Fruit fly (Drosophila melanogaster): ENCODE data around the gene Leash.
A peak's percentile ranks its signal among the peaks of the same experiment; 100 is the strongest.

Leash gene

DNA sequence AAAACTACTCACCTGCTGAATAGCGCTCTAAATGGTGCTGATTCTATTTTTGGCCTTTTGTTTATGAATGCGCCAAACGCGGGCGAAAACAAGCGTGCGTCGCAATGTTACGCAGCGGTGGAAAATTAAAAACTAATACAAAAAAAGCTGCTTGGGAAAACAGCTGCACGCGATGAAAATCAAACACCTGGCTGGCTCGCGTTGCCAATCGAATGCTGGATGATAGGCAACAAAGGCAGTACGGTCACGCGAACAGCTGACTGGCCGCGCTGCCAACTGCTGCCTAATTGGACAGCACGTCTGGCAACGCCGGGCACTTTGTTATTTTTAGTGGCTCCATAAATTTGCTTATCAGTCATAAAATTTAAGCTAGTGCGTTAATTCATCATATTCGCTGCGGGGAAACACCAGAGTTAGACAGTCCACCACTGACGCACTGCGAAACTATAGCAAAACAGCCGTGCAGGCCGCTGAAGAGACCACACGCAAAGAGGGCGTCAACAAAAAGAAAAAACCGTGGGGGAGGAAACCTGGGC lies 16.8 kb upstream of the Leash start, which contains the start of the genes SelR and Tsp86D:
Gene SelR (minus strand): TSS at position 216 of the 536 bp plus-strand sequence.
Gene Tsp86D (plus strand): TSS at position 282 of the 536 bp plus-strand sequence.
- TF ChIP-seq ss (GFP tag; optimal IDR thresholded peaks at IDR 0.05) (peak in 1 of 2 experiments; percentile 14), Sox14 (GFP tag; optimal IDR thresholded peaks at IDR 0.05) (peak; percentile 58), esn (GFP tag; optimal IDR thresholded peaks at IDR 0.05) (peak; percentile 10), eg (GFP tag; IDR thresholded peaks at IDR 0.05) (0 out of 3 replicates have a peak, but pooled peaks have one; percentile 6), spab (GFP tag; optimal IDR thresholded peaks at IDR 0.05) (no peak), fkh (GFP tag; optimal IDR thresholded peaks at IDR 0.05) (peak; percentile 63), net (GFP tag; optimal IDR thresholded peaks at IDR 0.05) (peak; percentile 31), CG15336 (GFP tag; IDR thresholded peaks at IDR 0.05) (peak; percentile 9; the same call in 1 of the 2 replicates), CG6854 (GFP tag; optimal IDR thresholded peaks at IDR 0.05) (no peak)

DNA sequence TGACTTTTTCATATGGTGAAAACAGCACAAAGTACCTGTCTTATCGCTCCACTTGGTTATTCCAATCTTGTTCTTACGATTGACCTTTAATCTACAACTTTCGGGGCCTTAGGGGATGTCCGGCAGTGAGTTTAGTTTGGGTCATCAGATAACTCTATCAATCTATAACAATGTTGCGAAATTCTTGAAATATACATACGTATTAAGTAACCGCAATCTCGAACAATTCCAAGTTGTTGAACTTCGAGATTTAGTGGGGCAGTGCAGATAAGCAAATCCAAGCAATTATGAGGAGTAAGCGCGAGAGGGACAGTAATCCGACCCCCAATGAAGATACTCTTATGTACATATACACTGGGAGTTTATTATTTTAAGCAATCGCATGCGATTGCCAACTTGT lies 14.8 kb upstream of the Leash start:
- TF ChIP-seq svp (GFP tag): peak; percentile 93
- TF ChIP-seq dsx (GFP tag; optimal IDR thresholded peaks at IDR 0.05; ENCODE audit: poor library complexity, severe bottlenecking): peak; percentile 40
- TF ChIP-seq vri (GFP tag; optimal IDR thresholded peaks at IDR 0.05): peak; percentile 79
- TF ChIP-seq CG31627 (GFP tag; optimal IDR thresholded peaks at IDR 0.05): no peak

DNA sequence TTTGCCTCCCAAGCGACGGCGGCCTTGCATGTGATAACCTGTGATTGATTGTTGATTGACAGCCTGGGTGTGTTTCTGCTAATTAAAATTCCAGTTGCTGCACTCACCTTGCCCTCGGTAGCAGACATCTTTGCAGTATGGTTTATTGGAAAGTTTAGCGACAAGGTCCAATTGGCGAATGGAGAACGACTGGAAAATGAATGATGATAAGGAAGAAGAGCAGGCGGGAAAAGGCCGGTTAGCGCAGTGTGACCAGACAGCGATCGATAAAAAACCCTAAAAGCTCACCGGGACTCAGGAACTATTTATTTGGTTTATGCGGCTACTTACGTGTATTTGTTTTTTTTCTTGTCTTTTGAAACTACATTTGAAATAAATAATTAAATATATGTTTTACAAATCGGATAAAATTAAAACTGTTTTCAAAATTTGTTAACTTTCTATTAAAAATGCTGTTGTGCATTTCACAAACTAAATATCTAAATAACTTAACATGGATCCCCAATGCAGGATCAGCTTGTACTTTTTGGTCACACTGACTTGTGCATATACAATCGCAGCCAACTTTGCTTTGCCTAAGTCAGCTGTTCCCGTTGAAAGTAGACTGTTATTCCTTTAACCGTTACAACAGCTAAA lies 13.1 kb upstream of the Leash start, which contains the start of gene Fdh:
Gene Fdh (minus strand): TSS at position 234 of the 636 bp plus-strand sequence.
- TF ChIP-seq Eip78C (GFP tag) (peak; percentile 89), Met (GFP tag; optimal IDR thresholded peaks at IDR 0.05) (no peak), Sox102F (GFP tag; optimal IDR thresholded peaks at IDR 0.05) (no peak), CG6808 (GFP tag; optimal IDR thresholded peaks at IDR 0.05) (peak; percentile 53), esn (GFP tag; optimal IDR thresholded peaks at IDR 0.05) (peak; percentile 70), CG1621 (tag; optimal IDR thresholded peaks at IDR 0.05) (peak; percentile 18), CG32006 (GFP tag; optimal IDR thresholded peaks at IDR 0.05) (peak; percentile 55), acj6 (GFP tag; optimal IDR thresholded peaks at IDR 0.05) (peak; percentile 63), CG3032 (tag; optimal IDR thresholded peaks at IDR 0.05) (peak; percentile 54), topi (GFP tag; optimal IDR thresholded peaks at IDR 0.05) (peak; percentile 59), dac (GFP tag; optimal IDR thresholded peaks at IDR 0.05) (no peak), salr (GFP tag; optimal IDR thresholded peaks at IDR 0.05) (no peak), CG11294 (GFP tag; IDR thresholded peaks at IDR 0.05) (no peak), Lpt (GFP tag; optimal IDR thresholded peaks at IDR 0.05) (peak; percentile 44), Hr39 (GFP tag; optimal IDR thresholded peaks at IDR 0.05) (peak; percentile 40), CG31627 (GFP tag; optimal IDR thresholded peaks at IDR 0.05) (peak; percentile 50), net (GFP tag; optimal IDR thresholded peaks at IDR 0.05) (no peak), cyc (GFP tag; optimal IDR thresholded peaks at IDR 0.05) (no peak), lz (GFP tag; optimal IDR thresholded peaks at IDR 0.05) (peak; percentile 66), CG10669 (GFP tag; optimal IDR thresholded peaks at IDR 0.05) (peak; percentile 45), Sox14 (GFP tag; optimal IDR thresholded peaks at IDR 0.05) (peak; percentile 31), CG6854 (GFP tag; optimal IDR thresholded peaks at IDR 0.05) (peak; percentile 58), Eip75B (GFP tag; optimal IDR thresholded peaks at IDR 0.05) (peak; percentile 60), CG16779 (tag; optimal IDR thresholded peaks at IDR 0.05) (peak; percentile 31), Hr38 (GFP tag; optimal IDR thresholded peaks at IDR 0.05) (no peak), CG6276 (GFP tag; optimal IDR thresholded peaks at IDR 0.05) (no peak), CG8119 (GFP tag; IDR thresholded peaks at IDR 0.05) (peak; percentile 43; the same call in 2 of the 3 replicates), CG3919 (GFP tag; optimal IDR thresholded peaks at IDR 0.05) (peak; percentile 48), Smox (GFP tag; optimal IDR thresholded peaks at IDR 0.05) (no peak), CG34406 (GFP tag; optimal IDR thresholded peaks at IDR 0.05) (peak; percentile 54), CG8319 (GFP tag; optimal IDR thresholded peaks at IDR 0.05) (no peak), Sox15 (GFP tag; optimal IDR thresholded peaks at IDR 0.05) (no peak), Ets96B (tag; optimal IDR thresholded peaks at IDR 0.05) (peak; percentile 36), achi (GFP tag; optimal IDR thresholded peaks at IDR 0.05) (peak; percentile 51), eg (GFP tag; IDR thresholded peaks at IDR 0.05) (peak; percentile 40; the same call in 1 of the 3 replicates), Eip93F (GFP tag; optimal IDR thresholded peaks at IDR 0.05) (peak; percentile 44), Ets21C (GFP tag; optimal IDR thresholded peaks at IDR 0.05) (no peak), CG10631 (GFP tag; optimal IDR thresholded peaks at IDR 0.05) (no peak), vri (GFP tag; optimal IDR thresholded peaks at IDR 0.05) (peak; percentile 32)
